Fruit fly (Drosophila melanogaster) whole organism, embryonic: Measurements from ENCODE around the gene Oatp74D.
A peak's percentile ranks its signal among the peaks of the same experiment; 100 is the strongest.

Source experiments
- Antp ChIP-seq: fragments of 200-800 bp; sonication (Bioruptor generic); optimal IDR thresholded peaks from 3 replicates; lab custom pipeline; 2016; ENCODE audit warnings: missing biosample characterization, missing genetic modification characterization
- CG10321 ChIP-seq: fragments of 200-800 bp; sonication (Bioruptor generic); IDR thresholded peaks from 2 replicates; pipeline ENCODE4 v1.3.6; 2022; ENCODE audit warnings: missing biosample characterization, missing genetic modification characterization
- CG11247 ChIP-seq: fragments of 200-800 bp; sonication (Bioruptor generic); IDR thresholded peaks from 2 replicates; pipeline ENCODE4 v1.3.6; 2022; ENCODE audit warnings: missing biosample characterization, missing genetic modification characterization
- CG12155 ChIP-seq: fragments of 200-800 bp; sonication (Bioruptor generic); optimal IDR thresholded peaks from 3 replicates; lab custom pipeline; 2016; ENCODE audit warnings: missing biosample characterization, missing genetic modification characterization
- CG14014 ChIP-seq: fragments of 200-800 bp; sonication (Bioruptor generic); IDR thresholded peaks from 2 replicates; pipeline ENCODE4 v1.3.6; 2022; ENCODE audit warnings: missing biosample characterization, missing genetic modification characterization
- CG30431 ChIP-seq: fragments of 200-800 bp; sonication (Bioruptor generic); optimal IDR thresholded peaks from 2 replicates; lab custom pipeline; 2017; ENCODE audit warnings: missing biosample characterization, missing genetic modification characterization
- CG3065 ChIP-seq: fragments of 200-800 bp; sonication (Bioruptor generic); optimal IDR thresholded peaks from 2 replicates; lab custom pipeline; 2016; ENCODE audit warnings: missing biosample characterization, missing genetic modification characterization
- CG32772 ChIP-seq: fragments of 200-800 bp; sonication (Bioruptor generic); IDR thresholded peaks from 2 replicates; pipeline ENCODE4 v1.3.6; 2022; ENCODE audit warnings: missing biosample characterization, missing genetic modification characterization
- CG34422 ChIP-seq: fragments of 200-800 bp; sonication (Bioruptor generic); IDR thresholded peaks from 3 replicates; pipeline ENCODE4 v1.3.6; 2022; ENCODE audit warnings: missing biosample characterization, missing genetic modification characterization
- CG4282 ChIP-seq: fragments of 200-800 bp; sonication (Bioruptor generic); optimal IDR thresholded peaks from 2 replicates; lab custom pipeline; 2016; ENCODE audit warnings: missing biosample characterization, missing genetic modification characterization
- CG4424 ChIP-seq: fragments of 200-800 bp; sonication (Bioruptor generic); optimal IDR thresholded peaks from 3 replicates; lab custom pipeline; 2016; ENCODE audit warnings: missing biosample characterization, missing genetic modification characterization
- CG8281 ChIP-seq: fragments of 200-800 bp; sonication (Bioruptor generic); optimal IDR thresholded peaks from 2 replicates; lab custom pipeline; 2018; ENCODE audit warnings: missing biosample characterization, mild to moderate bottlenecking, missing genetic modification characterization, moderate library complexity
- CG8924 ChIP-seq: fragments of 200-800 bp; optimal IDR thresholded peaks from 3 replicates; lab custom pipeline; 2019; ENCODE audit warnings: missing biosample characterization, mild to moderate bottlenecking, missing genetic modification characterization, moderate library complexity
- CG9932 ChIP-seq: fragments of 200-800 bp; sonication (Bioruptor generic); IDR thresholded peaks from 2 replicates; pipeline ENCODE4 v1.3.6; 2022; ENCODE audit warnings: missing biosample characterization, missing genetic modification characterization
- Dip2 ChIP-seq: fragments of 200-800 bp; sonication (Bioruptor generic); IDR thresholded peaks from 2 replicates; pipeline ENCODE4 v1.3.6; 2022; ENCODE audit warnings: missing biosample characterization, missing genetic modification characterization
- Ets97D ChIP-seq: fragments of 200-800 bp; sonication (Bioruptor generic); optimal IDR thresholded peaks from 3 replicates; lab custom pipeline; 2016; ENCODE audit warnings: missing biosample characterization, missing genetic modification characterization
- Gsc ChIP-seq: fragments of 200-800 bp; sonication (Bioruptor generic); IDR thresholded peaks from 2 replicates; pipeline ENCODE4 v1.3.6; 2022; ENCODE audit warnings: missing biosample characterization, missing genetic modification characterization
- Hand ChIP-seq: fragments of 200-800 bp; sonication (Bioruptor generic); optimal IDR thresholded peaks from 2 replicates; lab custom pipeline; 2017; ENCODE audit warnings: mild to moderate bottlenecking, missing biosample characterization, missing genetic modification reagents, missing genetic modification characterization
- HmgD ChIP-seq: fragments of 200-800 bp; sonication (Bioruptor generic); optimal IDR thresholded peaks from 3 replicates; lab custom pipeline; 2016; ENCODE audit warnings: missing biosample characterization, missing genetic modification characterization
- Hr78 ChIP-seq, 2 experiments: fragments of 200-800 bp in 1 of 2; fragments of >200 bp in 1 of 2; sonication (Bioruptor generic) in 1 of 2; optimal IDR thresholded peaks; 2 replicates each; lab custom pipeline; 2017 to 2019; ENCODE audit warnings: missing biosample characterization in 2 of 2, missing genetic modification characterization in 2 of 2, mild to moderate bottlenecking in 1 of 2, moderate library complexity in 1 of 2
- MESR4 ChIP-seq: fragments of 200-800 bp; sonication (Bioruptor generic); optimal IDR thresholded peaks from 2 replicates; lab custom pipeline; 2018; ENCODE audit warnings: missing biosample characterization, mild to moderate bottlenecking, missing genetic modification characterization, moderate library complexity
- MTF-1 ChIP-seq: fragments of 200-800 bp; sonication (Bioruptor generic); optimal IDR thresholded peaks from 2 replicates; lab custom pipeline; 2018; ENCODE audit warnings: missing biosample characterization, mild to moderate bottlenecking, missing genetic modification characterization, borderline replicate concordance
- Mrtf ChIP-seq: fragments of 200-800 bp; sonication (Bioruptor generic); IDR thresholded peaks from 3 replicates; pipeline ENCODE4 v1.3.6; 2022; ENCODE audit warnings: missing biosample characterization, missing genetic modification characterization
- NC2β ChIP-seq: fragments of 200-800 bp; sonication (Bioruptor generic); optimal IDR thresholded peaks from 2 replicates; lab custom pipeline; 2016; ENCODE audit warnings: missing biosample characterization, missing genetic modification characterization
- Ravus ChIP-seq: fragments of 200-800 bp; sonication (Bioruptor generic); IDR thresholded peaks from 2 replicates; pipeline ENCODE4 v1.3.6; 2022; ENCODE audit warnings: missing biosample characterization, missing genetic modification characterization
- Sry-δ ChIP-seq: fragments of 200-800 bp; sonication (Bioruptor generic); optimal IDR thresholded peaks from 2 replicates; lab custom pipeline; 2016; ENCODE audit warnings: missing biosample characterization, missing genetic modification characterization
- YL-1 ChIP-seq: fragments of 200-800 bp; sonication (Bioruptor generic); optimal IDR thresholded peaks from 3 replicates; lab custom pipeline; 2017; ENCODE audit warnings: missing biosample characterization, mild to moderate bottlenecking, missing genetic modification characterization
- ac ChIP-seq: fragments of 200-800 bp; sonication (Bioruptor generic); optimal IDR thresholded peaks from 3 replicates; lab custom pipeline; 2017; ENCODE audit warnings: missing biosample characterization, mild to moderate bottlenecking, missing genetic modification characterization
- ap ChIP-seq: fragments of 200-800 bp; sonication (Bioruptor generic); IDR thresholded peaks from 2 replicates; pipeline ENCODE4 v1.3.6; 2022; ENCODE audit warnings: missing biosample characterization, missing genetic modification characterization
- bbx ChIP-seq: fragments of 200-800 bp; sonication (Bioruptor generic); IDR thresholded peaks from 2 replicates; pipeline ENCODE4 v1.3.6; 2022; ENCODE audit warnings: missing biosample characterization, missing genetic modification characterization; ENCODE audit not compliant: partially characterized antibody
- bcd ChIP-seq: fragments of 200-800 bp; sonication (Bioruptor generic); optimal IDR thresholded peaks from 2 replicates; lab custom pipeline; 2017; ENCODE audit warnings: missing biosample characterization, mild to moderate bottlenecking, missing genetic modification characterization
- chn ChIP-seq: fragments of 200-800 bp; sonication (Bioruptor generic); optimal IDR thresholded peaks from 2 replicates; lab custom pipeline; 2016; ENCODE audit warnings: missing biosample characterization, missing genetic modification characterization
- dysf ChIP-seq: fragments of 200-800 bp; sonication (Bioruptor generic); IDR thresholded peaks from 3 replicates; pipeline ENCODE4 v1.3.6; 2022; ENCODE audit warnings: missing biosample characterization, missing genetic modification characterization
- hth ChIP-seq: fragments of >200 bp; optimal IDR thresholded peaks from 2 replicates; lab custom pipeline; 2017; ENCODE audit warnings: inconsistent platforms
- insv ChIP-seq, 2 experiments: fragments of 200-800 bp; sonication (Bioruptor generic); optimal IDR thresholded peaks; 3 replicates each; lab custom pipeline; 2016 to 2018; ENCODE audit warnings: missing biosample characterization in 2 of 2, missing genetic modification characterization in 2 of 2
- ken ChIP-seq: fragments of 200-800 bp; sonication (Bioruptor generic); IDR thresholded peaks from 3 replicates; pipeline ENCODE4 v1.3.6; 2022; ENCODE audit warnings: missing biosample characterization, missing genetic modification characterization
- lmd ChIP-seq: fragments of 200-800 bp; sonication (Bioruptor generic); IDR thresholded peaks from 2 replicates; pipeline ENCODE4 v1.3.6; 2022; ENCODE audit warnings: missing biosample characterization, missing genetic modification characterization
- nmo ChIP-seq: fragments of 200-800 bp; sonication (Bioruptor generic); optimal IDR thresholded peaks from 2 replicates; lab custom pipeline; 2018; ENCODE audit warnings: missing biosample characterization, mild to moderate bottlenecking, missing genetic modification characterization, moderate library complexity
- org-1 ChIP-seq: fragments of 200-800 bp; sonication (Bioruptor generic); optimal IDR thresholded peaks from 2 replicates; lab custom pipeline; 2017; ENCODE audit warnings: missing biosample characterization, missing genetic modification characterization
- ranshi ChIP-seq: fragments of 200-800 bp; sonication (Bioruptor generic); IDR thresholded peaks from 2 replicates; pipeline ENCODE4 v1.3.6; 2022; ENCODE audit warnings: missing biosample characterization, missing genetic modification characterization
- shn ChIP-seq: fragments of 200-800 bp; sonication (Bioruptor generic); optimal IDR thresholded peaks from 3 replicates; lab custom pipeline; 2016; ENCODE audit warnings: missing biosample characterization, missing genetic modification characterization
- sima ChIP-seq: fragments of 200-800 bp; sonication (Bioruptor generic); optimal IDR thresholded peaks from 2 replicates; lab custom pipeline; 2016; ENCODE audit warnings: missing biosample characterization, missing genetic modification characterization
- sob ChIP-seq: fragments of 200-800 bp; sonication (Bioruptor generic); IDR thresholded peaks from 2 replicates; pipeline ENCODE4 v1.3.6; 2022; ENCODE audit warnings: missing biosample characterization, missing genetic modification characterization
- tll ChIP-seq, 2 experiments: fragments of 200-800 bp in 1 of 2; fragments of >200 bp in 1 of 2; sonication (Bioruptor generic) in 1 of 2; optimal IDR thresholded peaks; 2 replicates each; lab custom pipeline; 2017 to 2019; ENCODE audit warnings: missing biosample characterization in 2 of 2, missing genetic modification characterization in 2 of 2, mild to moderate bottlenecking in 1 of 2, moderate library complexity in 1 of 2
- tup ChIP-seq: fragments of 200-800 bp; sonication (Bioruptor generic); optimal IDR thresholded peaks from 2 replicates; lab custom pipeline; 2016; ENCODE audit warnings: missing biosample characterization, mild to moderate bottlenecking, missing genetic modification characterization, moderate library complexity
- tx ChIP-seq: fragments of 200-800 bp; sonication (Bioruptor generic); optimal IDR thresholded peaks from 2 replicates; lab custom pipeline; 2016; ENCODE audit warnings: missing biosample characterization, missing genetic modification characterization
- vvl ChIP-seq: fragments of 200-800 bp; sonication (Bioruptor generic); IDR thresholded peaks from 2 replicates; pipeline ENCODE4 v1.3.6; 2022; ENCODE audit warnings: missing biosample characterization, missing genetic modification characterization
- z ChIP-seq: fragments of 200-800 bp; sonication (Bioruptor generic); IDR thresholded peaks from 3 replicates; pipeline ENCODE4 v1.3.6; 2022; ENCODE audit warnings: missing biosample characterization, missing genetic modification characterization
- zen ChIP-seq: fragments of 200-800 bp; sonication (Bioruptor generic); optimal IDR thresholded peaks from 3 replicates; lab custom pipeline; 2018; ENCODE audit warnings: missing biosample characterization, mild to moderate bottlenecking, missing genetic modification characterization, moderate library complexity
- zfh2 ChIP-seq: fragments of 200-800 bp; sonication (Bioruptor generic); optimal IDR thresholded peaks from 2 replicates; lab custom pipeline; 2016; ENCODE audit warnings: missing biosample characterization, missing genetic modification characterization

Oatp74D gene

dm6 chr3L:17513893-17514616, 27.1 kb downstream of the Oatp74D start, which contains the start of the genes U4-U6-60K and CG7564 (continued):
- TF ChIP-seq bbx (peak; percentile 97), CG12155 (GFP tag; lab: Kevin White, UChicago) (peak; percentile 77), ac (GFP tag; lab: Kevin White, UChicago) (no peak), Hand (GFP tag; lab: Kevin White, UChicago) (no peak), Dip2 (no peak), CG4424 (GFP tag; lab: Kevin White, UChicago) (peak; percentile 55), CG32772 (no peak), ap (GFP tag; lab: Robert Waterston, UW) (no peak), dysf (GFP tag; lab: Robert Waterston, UW) (peak; percentile 68; the same call in 1 of the 3 replicates), CG9932 (peak; percentile 95), org-1 (GFP tag; lab: Kevin White, UChicago) (no peak), YL-1 (GFP tag; lab: Kevin White, UChicago) (peak; percentile 74), CG4282 (GFP tag; lab: Kevin White, UChicago) (peak; percentile 8), MTF-1 (GFP tag; lab: Kevin White, UChicago) (no peak), bcd (GFP tag; lab: Kevin White, UChicago) (peak; percentile 81), CG34422 (GFP tag; lab: Robert Waterston, UW) (peak; percentile 33; the same call in 1 of the 3 replicates), CG30431 (GFP tag; lab: Kevin White, UChicago) (peak; percentile 53), Sry-δ (GFP tag; lab: Kevin White, UChicago) (peak; percentile 79), nmo (GFP tag; lab: Kevin White, UChicago) (peak; percentile 81), CG8281 (tag; lab: Kevin White, UChicago) (no peak), CG10321 (GFP tag; lab: Robert Waterston, UW) (no peak), Mrtf (GFP tag; lab: Robert Waterston, UW) (peak; percentile 49; the same call in 1 of the 3 replicates), HmgD (GFP tag; lab: Kevin White, UChicago) (no peak), vvl (GFP tag; lab: Robert Waterston, UW) (peak; percentile 54), Gsc (no peak), Ets97D (GFP tag; lab: Kevin White, UChicago) (peak; percentile 45), Ravus (GFP tag; lab: Robert Waterston, UW) (no peak), MESR4 (GFP tag; lab: Kevin White, UChicago) (peak; percentile 97), sima (no peak), zen (tag; lab: Kevin White, UChicago) (peak; percentile 50), insv (GFP tag; optimal IDR thresholded peaks at IDR 0.05; lab: Kevin White, UChicago) (peak in 1 of 2 experiments; percentile 14), CG3065 (GFP tag; lab: Kevin White, UChicago) (peak; percentile 31), hth (lab: Kevin White, UChicago) (no peak), NC2β (GFP tag; lab: Kevin White, UChicago) (no peak), Antp (GFP tag; lab: Kevin White, UChicago) (peak; percentile 53), lmd (GFP tag; lab: Robert Waterston, UW) (peak; percentile 62; the same call in 1 of the 2 replicates), tup (GFP tag; lab: Kevin White, UChicago) (peak; percentile 15), tx (GFP tag; lab: Kevin White, UChicago) (peak; percentile 38), chn (peak; percentile 63), ranshi (GFP tag; lab: Robert Waterston, UW) (peak; percentile 33; the same call in 1 of the 2 replicates), CG8924 (peak; percentile 65), z (GFP tag; lab: Robert Waterston, UW) (peak; percentile 65; the same call in 2 of the 3 replicates), CG11247 (0 out of 2 replicates have a peak, but pooled peaks have one; percentile 43), zfh2 (peak; percentile 81), CG14014 (GFP tag; lab: Robert Waterston, UW) (no peak; the same call in 1 of the 2 replicates), shn (GFP tag; lab: Kevin White, UChicago) (peak; percentile 5), sob (peak; percentile 81), Hr78 (GFP tag; optimal IDR thresholded peaks at IDR 0.05; lab: Kevin White, UChicago) (no peak), ken (GFP tag; lab: Robert Waterston, UW) (peak; percentile 19; the same call in 1 of the 3 replicates), tll (GFP tag; optimal IDR thresholded peaks at IDR 0.05; lab: Kevin White, UChicago) (peak in 1 of 2 experiments; percentile 71)
